Worm (Caenorhabditis elegans): ENCODE results near the gene gur-4.

- TF ChIP-seq skn-1 (tag; optimal IDR thresholded peaks at IDR 0.05): no peak
- no peak for TF ChIP-seq nhr-237 (tag; optimal IDR thresholded peaks at IDR 0.05)
- no peak for TF ChIP-seq fos-1 (tag; optimal IDR thresholded peaks at IDR 0.05)
- TF ChIP-seq pax-3 (tag; optimal IDR thresholded peaks at IDR 0.05): no peak
- no peak for TF ChIP-seq nhr-76 (tag; optimal IDR thresholded peaks at IDR 0.05)
- no peak for TF ChIP-seq tbx-2 (tag; optimal IDR thresholded peaks at IDR 0.05)
Observed at ce11 chrII:14118391-14118790, 13.8 kb downstream of the gur-4 start.

All from whole organism, L1 larva.